Worm (Caenorhabditis elegans): Measurements from ENCODE around the gene act-3.

Gene act-3

ce11 chrV:11087119-11087518 lies 12.8 kb upstream of the act-3 start:
- TF ChIP-seq elt-2 (tag; optimal IDR thresholded peaks at IDR 0.05) (peak; percentile 98), fax-1 (tag; optimal IDR thresholded peaks at IDR 0.05) (no peak)

- TF ChIP-seq fax-1 (tag; optimal IDR thresholded peaks at IDR 0.05) (no peak), ceh-19 (GFP tag; optimal IDR thresholded peaks at IDR 0.05) (no peak), ceh-14 (tag; optimal IDR thresholded peaks at IDR 0.05) (no peak), ref-2 (tag; optimal IDR thresholded peaks at IDR 0.05) (peak; percentile 3), K09A11.1 (tag; optimal IDR thresholded peaks at IDR 0.05; ENCODE audit: insufficient read depth) (no peak), dve-1 (tag; optimal IDR thresholded peaks at IDR 0.05) (no peak), ztf-16 (tag; optimal IDR thresholded peaks at IDR 0.05) (no peak), gmeb-2 (tag; optimal IDR thresholded peaks at IDR 0.05) (no peak), hlh-30 (tag; optimal IDR thresholded peaks at IDR 0.05; ENCODE audit: insufficient read depth) (no peak), unc-86 (tag; optimal IDR thresholded peaks at IDR 0.05) (no peak), T23F11.4 (GFP tag; optimal IDR thresholded peaks at IDR 0.05) (no peak), pax-1 (tag; optimal IDR thresholded peaks at IDR 0.05) (peak; percentile 96), C38D4.7 (GFP tag; optimal IDR thresholded peaks at IDR 0.05) (no peak), pqm-1 (tag; optimal IDR thresholded peaks at IDR 0.05) (no peak), lin-11 (tag; optimal IDR thresholded peaks at IDR 0.05) (no peak), rnt-1 (tag; optimal IDR thresholded peaks at IDR 0.05) (peak; percentile 72), nfya-1 (tag; optimal IDR thresholded peaks at IDR 0.05) (peak; percentile 74), odd-2 (tag; optimal IDR thresholded peaks at IDR 0.05) (no peak), ceh-18 (tag; optimal IDR thresholded peaks at IDR 0.05) (peak; percentile 88), sox-2 (GFP tag; IDR thresholded peaks at IDR 0.05) (no peak), sdc-2 (tag; optimal IDR thresholded peaks at IDR 0.05) (no peak), eyg-1 (tag; optimal IDR thresholded peaks at IDR 0.05) (no peak), lim-6 (tag; optimal IDR thresholded peaks at IDR 0.05) (no peak), F13H6.1 (tag; optimal IDR thresholded peaks at IDR 0.05) (peak; percentile 16), Y22D7AL.16 (tag; optimal IDR thresholded peaks at IDR 0.05) (no peak), ceh-22 (tag; optimal IDR thresholded peaks at IDR 0.05) (peak; percentile 62), K02D7.2 (tag; optimal IDR thresholded peaks at IDR 0.05) (no peak), ceh-2 (tag; optimal IDR thresholded peaks at IDR 0.05) (peak; percentile 27), ets-4 (tag; optimal IDR thresholded peaks at IDR 0.05) (peak; percentile 1), elt-2 (tag; optimal IDR thresholded peaks at IDR 0.05) (no peak), pag-3 (tag; optimal IDR thresholded peaks at IDR 0.05; ENCODE audit: borderline replicate concordance) (no peak), tbx-7 (tag; optimal IDR thresholded peaks at IDR 0.05) (no peak), che-1 (tag; optimal IDR thresholded peaks at IDR 0.05) (no peak), hlh-8 (tag; optimal IDR thresholded peaks at IDR 0.05) (no peak), nhr-11 (tag; optimal IDR thresholded peaks at IDR 0.05) (no peak), ceh-24 (tag; optimal IDR thresholded peaks at IDR 0.05) (no peak), fkh-10 (GFP tag; optimal IDR thresholded peaks at IDR 0.05) (no peak), ceh-6 (GFP tag; optimal IDR thresholded peaks at IDR 0.05) (no peak), ceh-30 (tag; optimal IDR thresholded peaks at IDR 0.05) (no peak), ceh-45 (GFP tag; IDR thresholded peaks at IDR 0.05) (no peak), ahr-1 (tag; optimal IDR thresholded peaks at IDR 0.05) (no peak), hlh-6 (tag; optimal IDR thresholded peaks at IDR 0.05) (no peak), unc-55 (GFP tag; optimal IDR thresholded peaks at IDR 0.05) (peak; percentile 79), ceh-31 (tag; optimal IDR thresholded peaks at IDR 0.05) (peak; percentile 53), ttx-3 (tag; optimal IDR thresholded peaks at IDR 0.05) (no peak), pat-9 (tag; optimal IDR thresholded peaks at IDR 0.05) (peak; percentile 76), ama-1 (optimal IDR thresholded peaks at IDR 0.05) (no peak), pros-1 (tag; optimal IDR thresholded peaks at IDR 0.05) (no peak), pha-4 (tag; optimal IDR thresholded peaks at IDR 0.05) (no peak), tbx-2 (tag; optimal IDR thresholded peaks at IDR 0.05) (peak; percentile 65), pha-2 (tag; optimal IDR thresholded peaks at IDR 0.05) (peak; percentile 55), dmd-4 (tag; optimal IDR thresholded peaks at IDR 0.05; ENCODE audit: borderline replicate concordance) (peak; percentile 48)
Observed at ce11 chrV:11083691-11084090, 9.4 kb upstream of the act-3 start.
